Worm (Caenorhabditis elegans) whole organism, L1 larva: ENCODE measurements around the gene cyp-44A1.

Experiments
- C04F5.9 ChIP-seq: sonication (generic microtip); optimal IDR thresholded peaks from 2 replicates; lab custom pipeline; 2016; ENCODE audit warnings: missing genetic modification characterization, missing compliant biosample characterization
- ceh-88 ChIP-seq: fragments of 200-800 bp; sonication (Bioruptor generic); IDR thresholded peaks from 2 replicates; pipeline ENCODE4 v1.3.6; 2022; ENCODE audit warnings: missing genetic modification characterization, missing compliant biosample characterization
- efl-1 ChIP-seq, 4 experiments: fragments of 150-350 bp; optimal IDR thresholded peaks in 3 of 4; peaks in 1 of 4; 1 replicate in 1 of 4; 2 replicates in 3 of 4; lab custom pipeline; 2014; ENCODE audit warnings: missing biosample characterization in 2 of 4, missing genetic modification characterization in 2 of 4, missing genetic modification reagents in 2 of 4
- fkh-10 ChIP-seq: sonication (generic microtip); optimal IDR thresholded peaks from 2 replicates; lab custom pipeline; 2017; ENCODE audit warnings: missing biosample characterization, missing genetic modification reagents, missing genetic modification characterization
- lin-15B ChIP-seq: fragments of 150-350 bp; sonication (generic microtip); optimal IDR thresholded peaks from 3 replicates; lab custom pipeline; 2014; ENCODE audit warnings: missing biosample characterization, missing genetic modification characterization
- mdl-1 ChIP-seq, 2 experiments: fragments of 150-350 bp; optimal IDR thresholded peaks; 2 replicates each; lab custom pipeline; 2014 to 2017; ENCODE audit warnings: missing biosample characterization in 2 of 2, missing genetic modification characterization in 2 of 2, inconsistent platforms in 1 of 2
- nhr-76 ChIP-seq: sonication (generic microtip); optimal IDR thresholded peaks from 2 replicates; lab custom pipeline; 2017; ENCODE audit warnings: missing biosample characterization, missing genetic modification characterization
- nhr-77 ChIP-seq: fragments of 150-350 bp; optimal IDR thresholded peaks from 2 replicates; lab custom pipeline; 2014; ENCODE audit warnings: missing biosample characterization, missing genetic modification characterization
- nhr-90 ChIP-seq: sonication (generic microtip); optimal IDR thresholded peaks from 2 replicates; lab custom pipeline; 2016; ENCODE audit warnings: mild to moderate bottlenecking, missing genetic modification characterization, missing compliant biosample characterization; ENCODE audit not compliant: poor library complexity
- pqm-1 ChIP-seq: sonication (generic microtip); optimal IDR thresholded peaks from 3 replicates; lab custom pipeline; 2017; ENCODE audit warnings: missing biosample characterization, missing genetic modification characterization
- vab-15 ChIP-seq: sonication (generic microtip); optimal IDR thresholded peaks from 2 replicates; lab custom pipeline; 2017; ENCODE audit warnings: missing genotype, mild to moderate bottlenecking, missing genetic modification characterization, missing compliant biosample characterization

ce11 chrII:5544764-5545163, 40.9 kb downstream of the cyp-44A1 start, which contains the start of gene ins-13:
- TF ChIP-seq C04F5.9 (tag; lab: Kevin White, UChicago) (no peak), ceh-88 (GFP tag; lab: Robert Waterston, UW) (no peak), nhr-77 (tag; lab: Kevin White, UChicago) (no peak), fkh-10 (no peak), lin-15B (tag; lab: Kevin White, UChicago) (no peak), pqm-1 (no peak), nhr-76 (tag; lab: Kevin White, UChicago) (no peak), vab-15 (no peak), mdl-1 (tag; optimal IDR thresholded peaks at IDR 0.05; lab: Kevin White, UChicago) (no peak), nhr-90 (tag; lab: Kevin White, UChicago) (no peak), efl-1 (optimal IDR thresholded peaks at IDR 0.05; lab: Kevin White, UChicago) (no peak), efl-1 (GFP tag; optimal IDR thresholded peaks at IDR 0.05 in 1 of 2; lab: Kevin White, UChicago) (no peak)
